Fruit fly (Drosophila melanogaster): Measurements from ENCODE around the gene RnrL.

The RnrL gene

dm6 chr2L:10277362-10277761 lies 50.4 kb downstream of the RnrL start (continued):
- TF ChIP-seq lbe (GFP tag; optimal IDR thresholded peaks at IDR 0.05) (no peak), CG7372 (GFP tag; IDR thresholded peaks at IDR 0.05) (no peak), nmo (GFP tag; optimal IDR thresholded peaks at IDR 0.05) (peak; percentile 16), Doc3 (GFP tag; IDR thresholded peaks at IDR 0.05; ENCODE audit: partially characterized antibody) (peak; percentile 68), fru (optimal IDR thresholded peaks at IDR 0.05) (no peak), Sry-δ (GFP tag; optimal IDR thresholded peaks at IDR 0.05) (peak; percentile 87), kay (GFP tag; optimal IDR thresholded peaks at IDR 0.05) (no peak), Dll (GFP tag; IDR thresholded peaks at IDR 0.05; ENCODE audit: partially characterized antibody) (peak; percentile 81), Mes4 (GFP tag; optimal IDR thresholded peaks at IDR 0.05) (no peak), HmgZ (tag; optimal IDR thresholded peaks at IDR 0.05) (peak; percentile 7), CG10267 (tag; optimal IDR thresholded peaks at IDR 0.05) (peak; percentile 17), CG14050 (GFP tag; IDR thresholded peaks at IDR 0.05) (no peak), wor (GFP tag; IDR thresholded peaks at IDR 0.05) (no peak), Aef1 (GFP tag; IDR thresholded peaks at IDR 0.05) (no peak), Scr (GFP tag; IDR thresholded peaks at IDR 0.05; ENCODE audit: partially characterized antibody) (peak; percentile 89), CG3726 (GFP tag; IDR thresholded peaks at IDR 0.05) (no peak), CG2712 (tag; optimal IDR thresholded peaks at IDR 0.05) (peak; percentile 32), Awh (GFP tag; IDR thresholded peaks at IDR 0.05) (no peak), Deaf1 (tag; optimal IDR thresholded peaks at IDR 0.05) (no peak), lab (GFP tag; optimal IDR thresholded peaks at IDR 0.05) (no peak), CG17802 (tag; optimal IDR thresholded peaks at IDR 0.05) (peak; percentile 59), CG11696 (GFP tag; IDR thresholded peaks at IDR 0.05) (no peak), CG12299 (tag; optimal IDR thresholded peaks at IDR 0.05) (peak; percentile 38), CG7963 (GFP tag; IDR thresholded peaks at IDR 0.05; ENCODE audit: partially characterized antibody) (peak; percentile 84), CG14860 (GFP tag; IDR thresholded peaks at IDR 0.05; ENCODE audit: partially characterized antibody) (peak; percentile 85), CG4404 (GFP tag; IDR thresholded peaks at IDR 0.05) (no peak), CG30020 (tag; optimal IDR thresholded peaks at IDR 0.05) (peak; percentile 96), CG30431 (GFP tag; optimal IDR thresholded peaks at IDR 0.05) (no peak), ssp (GFP tag; IDR thresholded peaks at IDR 0.05) (peak; percentile 82), hb (GFP tag; IDR thresholded peaks at IDR 0.05; ENCODE audit: partially characterized antibody) (peak; percentile 82), Rx (GFP tag; IDR thresholded peaks at IDR 0.05) (no peak), pan (optimal IDR thresholded peaks at IDR 0.05) (no peak), pan (GFP tag; optimal IDR thresholded peaks at IDR 0.05 in 1 of 2, IDR thresholded peaks at IDR 0.05 in 1 of 2) (no peak), CG18011 (GFP tag; optimal IDR thresholded peaks at IDR 0.05) (no peak), eyg (GFP tag; optimal IDR thresholded peaks at IDR 0.05) (no peak), CG10431 (GFP tag; optimal IDR thresholded peaks at IDR 0.05) (no peak), CG13287 (GFP tag; IDR thresholded peaks at IDR 0.05; ENCODE audit: partially characterized antibody) (peak; percentile 85), hbn (GFP tag; IDR thresholded peaks at IDR 0.05; ENCODE audit: partially characterized antibody) (peak; percentile 61; the same call in 1 of the 2 replicates), CG17328 (GFP tag; IDR thresholded peaks at IDR 0.05) (no peak), pzg (GFP tag; optimal IDR thresholded peaks at IDR 0.05) (peak; percentile 75), stc (GFP tag; IDR thresholded peaks at IDR 0.05) (no peak), Blimp-1 (GFP tag; optimal IDR thresholded peaks at IDR 0.05) (no peak), ftz-f1 (GFP tag; optimal IDR thresholded peaks at IDR 0.05) (no peak), CG1832 (GFP tag; optimal IDR thresholded peaks at IDR 0.05) (no peak), CG31441 (GFP tag; IDR thresholded peaks at IDR 0.05) (no peak), CG15073 (GFP tag; optimal IDR thresholded peaks at IDR 0.05) (no peak), her (GFP tag; optimal IDR thresholded peaks at IDR 0.05) (no peak), CG4707 (GFP tag; optimal IDR thresholded peaks at IDR 0.05) (no peak), trem (tag; optimal IDR thresholded peaks at IDR 0.05) (peak; percentile 66), ato (GFP tag; IDR thresholded peaks at IDR 0.05; ENCODE audit: partially characterized antibody) (peak; percentile 92), bab2 (GFP tag; optimal IDR thresholded peaks at IDR 0.05) (no peak)

Measured in whole organism, embryonic.